Worm (Caenorhabditis elegans): ENCODE results near the gene tbx-41.

The tbx-41 gene

ce11 chrX:1826166-1826565, 38.9 kb upstream of the tbx-41 start, which contains the start of gene C14E2.1:
Gene C14E2.1, plus strand, starts transcription at chrX:1826466.
- TF ChIP-seq gei-8 (GFP tag; optimal IDR thresholded peaks at IDR 0.05) (no peak), unc-39 (tag; optimal IDR thresholded peaks at IDR 0.05) (no peak), unc-62 (GFP tag; optimal IDR thresholded peaks at IDR 0.05 in 1 of 2) (no peak), unc-62 (tag; optimal IDR thresholded peaks at IDR 0.05) (no peak), daf-19 (GFP tag; conservative IDR thresholded peaks at IDR 0.05) (no peak), nhr-77 (tag; optimal IDR thresholded peaks at IDR 0.05) (no peak), Y48G9A.11 (GFP tag; IDR thresholded peaks at IDR 0.05) (no peak), hif-1 (tag; optimal IDR thresholded peaks at IDR 0.05) (no peak), R02D3.7 (tag; optimal IDR thresholded peaks at IDR 0.05) (no peak), tag-97 (GFP tag; IDR thresholded peaks at IDR 0.05) (no peak)

DNA sequence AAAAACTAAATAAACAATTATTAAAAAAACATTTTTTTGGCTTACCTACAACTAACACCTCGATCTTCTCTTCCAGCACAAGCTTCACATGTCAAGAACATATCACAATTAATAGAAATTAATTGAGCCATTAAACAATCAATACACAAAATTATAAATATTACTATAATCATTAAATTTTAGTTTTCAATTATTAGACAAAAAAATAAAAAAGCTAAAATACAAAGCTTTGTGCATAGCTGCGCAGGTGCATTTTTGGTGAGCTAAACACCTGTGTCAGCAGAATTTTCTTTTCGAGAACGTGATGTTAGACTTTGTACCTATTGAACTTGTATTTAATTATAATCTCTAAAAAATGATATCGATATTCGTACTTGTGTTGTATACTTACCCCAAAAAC, 35.1 kb upstream of the tbx-41 start, which contains the start of gene C14E2.6:
TSS of gene C14E2.6 (minus strand) at position 101 of the 400 bp plus-strand sequence.
- TF ChIP-seq skn-1 (tag; optimal IDR thresholded peaks at IDR 0.05) (no peak), daf-8 (GFP tag; IDR thresholded peaks at IDR 0.05) (no peak), ZK337.2 (GFP tag; IDR thresholded peaks at IDR 0.05) (no peak), nhr-25 (tag; optimal IDR thresholded peaks at IDR 0.05; ENCODE audit: borderline replicate concordance, insufficient read depth) (no peak), nhr-77 (tag; optimal IDR thresholded peaks at IDR 0.05) (no peak), pha-4 (GFP tag; IDR thresholded peaks at IDR 0.05) (no peak), pha-4 (tag; optimal IDR thresholded peaks at IDR 0.05) (no peak), mdl-1 (tag; optimal IDR thresholded peaks at IDR 0.05) (no peak), nhr-76 (tag; optimal IDR thresholded peaks at IDR 0.05) (no peak), T20F7.1 (GFP tag; optimal IDR thresholded peaks at IDR 0.05) (no peak), snpc-1.2 (GFP tag; IDR thresholded peaks at IDR 0.05) (no peak)

- TF ChIP-seq tra-1 (GFP tag; IDR thresholded peaks at IDR 0.05), result no peak
- TF ChIP-seq lin-13 (GFP tag; optimal IDR thresholded peaks at IDR 0.05), result no peak
- no peak for TF ChIP-seq hif-1 (tag; optimal IDR thresholded peaks at IDR 0.05)
- TF ChIP-seq mxl-2 (GFP tag; conservative IDR thresholded peaks at IDR 0.05), result no peak
Measured at ce11 chrX:1830475-1830874, 34.6 kb upstream of the tbx-41 start.

DNA sequence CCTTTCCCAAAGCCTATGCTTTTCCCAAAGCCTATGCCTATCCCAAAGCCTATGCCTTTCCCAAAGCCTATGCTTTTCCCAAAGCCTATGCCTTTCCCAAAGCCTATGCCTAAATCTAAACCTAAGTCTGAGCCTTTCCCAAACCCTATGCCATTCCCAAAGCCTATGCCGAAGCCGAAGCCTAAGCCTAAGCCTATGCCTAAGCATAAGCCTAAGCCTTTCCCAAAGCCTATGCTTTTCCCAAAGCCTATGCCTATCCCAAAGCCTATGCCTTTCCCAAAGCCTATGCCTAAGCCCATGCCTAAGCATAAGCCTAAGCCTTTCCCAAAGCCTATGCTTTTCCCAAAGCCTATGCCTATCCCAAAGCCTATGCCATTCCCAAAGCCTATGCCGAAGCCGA, 28.3 kb upstream of the tbx-41 start:
- 0 out of 2 replicates have a peak, but pooled peaks have one; percentile 5 for TF ChIP-seq snpc-1.2 (GFP tag; IDR thresholded peaks at IDR 0.05)
- TF ChIP-seq nhr-42 (GFP tag; IDR thresholded peaks at IDR 0.05), result 0 out of 2 replicates have a peak, but pooled peaks have one; percentile 51
- TF ChIP-seq zip-11 (GFP tag; IDR thresholded peaks at IDR 0.05), result 0 out of 2 replicates have a peak, but pooled peaks have one; percentile 8
- 0 out of 2 replicates have a peak, but pooled peaks have one; percentile 3 for TF ChIP-seq F26F4.8 (GFP tag; conservative IDR thresholded peaks at IDR 0.05)
- TF ChIP-seq hmg-1.1 (GFP tag; IDR thresholded peaks at IDR 0.05), result 0 out of 2 replicates have a peak, but pooled peaks have one; percentile 28

ce11 chrX:1837703-1838102, 27.3 kb upstream of the tbx-41 start:
- TF ChIP-seq Y105C5A.15 (GFP tag; IDR thresholded peaks at IDR 0.05), result 0 out of 2 replicates have a peak, but pooled peaks have one; percentile 26
- TF ChIP-seq ZK337.2 (GFP tag; IDR thresholded peaks at IDR 0.05), result 0 out of 2 replicates have a peak, but pooled peaks have one; percentile 35
- TF ChIP-seq lim-7 (GFP tag; IDR thresholded peaks at IDR 0.05), result peak; percentile 91
- peak; percentile 43 for TF ChIP-seq hlh-11 (tag; optimal IDR thresholded peaks at IDR 0.05)
- no peak for TF ChIP-seq lin-1 (GFP tag; IDR thresholded peaks at IDR 0.05)
- no peak for TF ChIP-seq T20F7.1 (GFP tag; optimal IDR thresholded peaks at IDR 0.05)
- TF ChIP-seq lir-3 (tag; optimal IDR thresholded peaks at IDR 0.05), result peak; percentile 30
- peak; percentile 83 for TF ChIP-seq vab-7 (GFP tag; IDR thresholded peaks at IDR 0.05)
- TF ChIP-seq daf-19 (GFP tag; conservative IDR thresholded peaks at IDR 0.05), result no peak
- peak; percentile 47 for TF ChIP-seq mxl-3 (GFP tag; optimal IDR thresholded peaks at IDR 0.05)
- no peak for TF ChIP-seq nhr-77 (tag; optimal IDR thresholded peaks at IDR 0.05)
- peak; percentile 51; the same call in 1 of the 2 replicates for TF ChIP-seq dmd-9 (GFP tag; IDR thresholded peaks at IDR 0.05)
- TF ChIP-seq set-16 (GFP tag; IDR thresholded peaks at IDR 0.05), result peak; percentile 66
- TF ChIP-seq unc-62 (GFP tag; optimal IDR thresholded peaks at IDR 0.05 in 1 of 2), result no peak
- no peak for TF ChIP-seq unc-62 (tag; optimal IDR thresholded peaks at IDR 0.05)
- no peak for TF ChIP-seq fos-1 (tag; optimal IDR thresholded peaks at IDR 0.05)
- no peak for TF ChIP-seq fkh-10 (GFP tag; optimal IDR thresholded peaks at IDR 0.05)
- TF ChIP-seq ceh-44 (GFP tag; IDR thresholded peaks at IDR 0.05), result peak; percentile 64; the same call in 1 of the 2 replicates
- no peak for TF ChIP-seq nhr-111 (GFP tag; optimal IDR thresholded peaks at IDR 0.05)
- no peak for TF ChIP-seq ztf-11 (tag; optimal IDR thresholded peaks at IDR 0.05)
- peak; percentile 84 for TF ChIP-seq snpc-1.2 (GFP tag; IDR thresholded peaks at IDR 0.05)
- TF ChIP-seq lin-13 (GFP tag; optimal IDR thresholded peaks at IDR 0.05), result peak; percentile 31
- peak; percentile 56 for TF ChIP-seq nhr-102 (tag; optimal IDR thresholded peaks at IDR 0.05)
- peak; percentile 54 for TF ChIP-seq unc-130 (GFP tag; optimal IDR thresholded peaks at IDR 0.05)
